Worm (Caenorhabditis elegans) whole organism, L2 larva: ENCODE results near the gene F17C11.2.

Experiments used
- ZK546.5 ChIP-seq: sonication (generic microtip); optimal IDR thresholded peaks from 2 replicates; lab custom pipeline; 2017; ENCODE audit warnings: missing biosample characterization, missing genetic modification characterization
- alr-1 ChIP-seq: fragments of 150-350 bp; optimal IDR thresholded peaks from 2 replicates; lab custom pipeline; 2014; ENCODE audit warnings: missing biosample characterization, missing genetic modification characterization
- blmp-1 ChIP-seq: sonication (generic microtip); optimal IDR thresholded peaks from 2 replicates; lab custom pipeline; 2017; ENCODE audit warnings: missing genetic modification characterization, mild to moderate bottlenecking, missing compliant biosample characterization, antibody characterized with exemption, moderate library complexity; ENCODE audit not compliant: insufficient read depth
- ceh-82 ChIP-seq: fragments of 150-350 bp; optimal IDR thresholded peaks from 2 replicates; lab custom pipeline; 2014; ENCODE audit warnings: missing biosample characterization, missing genetic modification characterization
- lin-13 ChIP-seq: fragments of 150-350 bp; optimal IDR thresholded peaks from 2 replicates; lab custom pipeline; 2014; ENCODE audit warnings: missing biosample characterization, missing genetic modification reagents, missing genetic modification characterization
- mab-5 ChIP-seq: fragments of 150-350 bp; optimal IDR thresholded peaks from 2 replicates; lab custom pipeline; 2014; ENCODE audit warnings: missing biosample characterization, missing genetic modification characterization
- nhr-12 ChIP-seq: fragments of 150-350 bp; optimal IDR thresholded peaks from 2 replicates; lab custom pipeline; 2014; ENCODE audit warnings: missing biosample characterization, missing genetic modification characterization
- nhr-237 ChIP-seq: fragments of 150-350 bp; optimal IDR thresholded peaks from 2 replicates; lab custom pipeline; 2014; ENCODE audit warnings: missing biosample characterization, missing genetic modification characterization
- nhr-6 ChIP-seq: fragments of 150-350 bp; optimal IDR thresholded peaks from 2 replicates; lab custom pipeline; 2014; ENCODE audit warnings: missing biosample characterization, missing genetic modification characterization
- nhr-77 ChIP-seq: fragments of 150-350 bp; optimal IDR thresholded peaks from 2 replicates; lab custom pipeline; 2014; ENCODE audit warnings: missing biosample characterization, missing genetic modification characterization
- skn-1 ChIP-seq: sonication (generic microtip); optimal IDR thresholded peaks from 2 replicates; lab custom pipeline; 2017; ENCODE audit warnings: missing biosample characterization, missing genetic modification characterization
- snpc-4 ChIP-seq: fragments of 150-350 bp; optimal IDR thresholded peaks from 2 replicates; lab custom pipeline; 2014; ENCODE audit warnings: missing biosample characterization, missing genetic modification characterization
- zag-1 ChIP-seq: fragments of 150-350 bp; optimal IDR thresholded peaks from 2 replicates; lab custom pipeline; 2014; ENCODE audit warnings: missing biosample characterization, missing genetic modification characterization
- ztf-4 ChIP-seq: fragments of 150-350 bp; optimal IDR thresholded peaks from 2 replicates; lab custom pipeline; 2014; ENCODE audit warnings: missing biosample characterization, missing genetic modification characterization

DNA sequence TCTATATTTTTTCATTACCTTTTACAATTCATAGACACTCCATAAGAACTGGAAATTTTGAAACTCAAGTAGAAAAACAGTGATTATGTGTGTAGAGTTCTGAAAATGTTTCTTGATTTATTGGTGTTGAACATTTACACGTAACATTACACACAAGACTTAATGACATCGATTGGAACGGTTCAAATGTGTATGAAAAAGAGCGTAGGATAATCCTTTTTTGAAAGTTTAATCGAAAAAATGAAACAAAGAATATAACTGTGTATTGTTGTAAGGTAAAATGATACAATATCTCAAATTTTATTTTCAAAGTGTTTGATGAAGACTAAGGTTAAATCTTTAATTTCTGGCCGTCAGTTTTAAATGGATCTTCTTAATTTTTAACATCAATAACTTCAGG, 33.1 kb downstream of the F17C11.2 start, which contains the start of gene fig-1:
- TF ChIP-seq nhr-6 (tag; lab: Kevin White, UChicago) (no peak), ztf-4 (tag; lab: Kevin White, UChicago) (no peak), blmp-1 (tag; lab: Kevin White, UChicago) (no peak), nhr-12 (tag; lab: Kevin White, UChicago) (no peak), nhr-237 (tag; lab: Kevin White, UChicago) (no peak), nhr-77 (no peak), ceh-82 (tag; lab: Kevin White, UChicago) (no peak), zag-1 (tag; lab: Kevin White, UChicago) (no peak), skn-1 (tag; lab: Kevin White, UChicago) (no peak), snpc-4 (tag; lab: Kevin White, UChicago) (no peak), alr-1 (no peak), lin-13 (GFP tag; lab: Kevin White, UChicago) (no peak), ZK546.5 (tag; lab: Kevin White, UChicago) (no peak), mab-5 (tag; lab: Kevin White, UChicago) (no peak)
